Fruit fly (Drosophila melanogaster) whole organism, embryonic: ENCODE data around the gene CG5013.

ENCODE experiments used
- CG10209 ChIP-seq: fragments of 200-800 bp; sonication (Bioruptor generic); optimal IDR thresholded peaks from 3 replicates; lab custom pipeline; 2017; ENCODE audit warnings: missing biosample characterization, mild to moderate bottlenecking, missing genetic modification characterization, missing genetic modification reagents
- CG10267 ChIP-seq: fragments of 200-800 bp; sonication (Bioruptor generic); optimal IDR thresholded peaks from 2 replicates; lab custom pipeline; 2018; ENCODE audit warnings: missing biosample characterization, mild to moderate bottlenecking, missing genetic modification characterization, moderate library complexity
- CG10654 ChIP-seq: fragments of 200-800 bp; sonication (Bioruptor generic); optimal IDR thresholded peaks from 2 replicates; lab custom pipeline; 2016; ENCODE audit warnings: missing biosample characterization, missing genetic modification characterization
- CG12299 ChIP-seq: fragments of 200-800 bp; sonication (Bioruptor generic); optimal IDR thresholded peaks from 2 replicates; lab custom pipeline; 2018; ENCODE audit warnings: missing biosample characterization, mild to moderate bottlenecking, missing genetic modification characterization
- CG13775 ChIP-seq: fragments of 200-800 bp; sonication (Bioruptor generic); optimal IDR thresholded peaks from 3 replicates; lab custom pipeline; 2017; ENCODE audit warnings: missing biosample characterization, mild to moderate bottlenecking, missing genetic modification characterization
- CG14441 ChIP-seq: fragments of 200-800 bp; sonication (Bioruptor generic); IDR thresholded peaks from 2 replicates; pipeline ENCODE4 v1.3.6; 2022; ENCODE audit warnings: missing biosample characterization, missing genetic modification characterization
- CG14667 ChIP-seq: fragments of 200-800 bp; sonication (Bioruptor generic); IDR thresholded peaks from 2 replicates; pipeline ENCODE4 v1.3.6; 2022; ENCODE audit warnings: missing biosample characterization, missing genetic modification characterization
- CG14860 ChIP-seq: fragments of 200-800 bp; sonication (Bioruptor generic); IDR thresholded peaks from 3 replicates; pipeline ENCODE4 v1.3.6; 2022; ENCODE audit warnings: missing biosample characterization, missing genetic modification characterization; ENCODE audit not compliant: partially characterized antibody
- CG15073 ChIP-seq: fragments of 200-800 bp; sonication (Bioruptor generic); optimal IDR thresholded peaks from 2 replicates; lab custom pipeline; 2016; ENCODE audit warnings: missing biosample characterization, missing genetic modification characterization
- CG15269 ChIP-seq: fragments of 200-800 bp; sonication (Bioruptor generic); optimal IDR thresholded peaks from 2 replicates; lab custom pipeline; 2018; ENCODE audit warnings: missing biosample characterization, mild to moderate bottlenecking, missing genetic modification characterization, moderate library complexity
- CG16779 ChIP-seq: fragments of 200-800 bp; sonication (Bioruptor generic); IDR thresholded peaks from 2 replicates; pipeline ENCODE4 v1.3.6; 2022; ENCODE audit warnings: missing biosample characterization, missing genetic modification characterization
- CG17328 ChIP-seq: fragments of 200-800 bp; sonication (Bioruptor generic); IDR thresholded peaks from 2 replicates; pipeline ENCODE4 v1.3.6; 2022; ENCODE audit warnings: missing biosample characterization, missing genetic modification characterization
- CG17385 ChIP-seq: fragments of 200-800 bp; sonication (Bioruptor generic); optimal IDR thresholded peaks from 3 replicates; lab custom pipeline; 2018; ENCODE audit warnings: missing biosample characterization, mild to moderate bottlenecking, missing genetic modification characterization
- CG3281 ChIP-seq: fragments of 200-800 bp; sonication (Bioruptor generic); optimal IDR thresholded peaks from 3 replicates; lab custom pipeline; 2017; ENCODE audit warnings: missing biosample characterization, mild to moderate bottlenecking, missing genetic modification characterization
- CG3726 ChIP-seq: fragments of 200-800 bp; sonication (Bioruptor generic); IDR thresholded peaks from 3 replicates; pipeline ENCODE4, ENCODE4 v1.3.6; 2022; ENCODE audit warnings: missing biosample characterization, missing genetic modification characterization
- CG42726 ChIP-seq: fragments of 200-800 bp; sonication (Bioruptor generic); IDR thresholded peaks from 2 replicates; pipeline ENCODE4 v1.3.6; 2022; ENCODE audit warnings: missing biosample characterization, missing genetic modification characterization; ENCODE audit not compliant: partially characterized antibody
- CG5180 ChIP-seq: fragments of 200-800 bp; sonication (Bioruptor generic); optimal IDR thresholded peaks from 3 replicates; lab custom pipeline; 2017; ENCODE audit warnings: missing biosample characterization, missing genetic modification characterization, mild to moderate bottlenecking, moderate library complexity, missing genetic modification reagents
- CG5245 ChIP-seq: fragments of 200-800 bp; sonication (Bioruptor generic); optimal IDR thresholded peaks from 3 replicates; lab custom pipeline; 2016; ENCODE audit warnings: missing biosample characterization, missing genetic modification characterization
- CG5953 ChIP-seq: fragments of 200-800 bp; sonication (Bioruptor generic); IDR thresholded peaks from 2 replicates; pipeline ENCODE4 v1.3.6; 2022; ENCODE audit warnings: missing biosample characterization, missing genetic modification characterization
- CG6254 ChIP-seq: fragments of 200-800 bp; sonication (Bioruptor generic); optimal IDR thresholded peaks from 3 replicates; lab custom pipeline; 2017; ENCODE audit warnings: mild to moderate bottlenecking, missing biosample characterization, missing genetic modification reagents, missing genetic modification characterization
- CG6854 ChIP-seq: fragments of 200-800 bp; sonication (Bioruptor generic); optimal IDR thresholded peaks from 3 replicates; lab custom pipeline; 2017; ENCODE audit warnings: missing biosample characterization, mild to moderate bottlenecking, missing genetic modification characterization
- CG7786 ChIP-seq: fragments of 200-800 bp; sonication (Bioruptor generic); optimal IDR thresholded peaks from 2 replicates; lab custom pipeline; 2016; ENCODE audit warnings: missing biosample characterization, missing genetic modification characterization
- CG8924 ChIP-seq: fragments of 200-800 bp; optimal IDR thresholded peaks from 3 replicates; lab custom pipeline; 2019; ENCODE audit warnings: missing biosample characterization, mild to moderate bottlenecking, missing genetic modification characterization, moderate library complexity
- CG9817 ChIP-seq: fragments of 200-800 bp; sonication (Bioruptor generic); optimal IDR thresholded peaks from 2 replicates; lab custom pipeline; 2018; ENCODE audit warnings: missing biosample characterization, mild to moderate bottlenecking, missing genetic modification characterization, moderate library complexity
- CHES-1-like ChIP-seq: fragments of 200-800 bp; sonication (Bioruptor generic); optimal IDR thresholded peaks from 2 replicates; lab custom pipeline; 2016; ENCODE audit warnings: missing biosample characterization, missing genetic modification characterization
- Ets97D ChIP-seq: fragments of 200-800 bp; sonication (Bioruptor generic); optimal IDR thresholded peaks from 3 replicates; lab custom pipeline; 2016; ENCODE audit warnings: missing biosample characterization, missing genetic modification characterization
- HmgZ ChIP-seq: fragments of 200-800 bp; sonication (Bioruptor generic); optimal IDR thresholded peaks from 2 replicates; lab custom pipeline; 2018; ENCODE audit warnings: missing biosample characterization, mild to moderate bottlenecking, missing genetic modification characterization
- Hsf ChIP-seq: fragments of 200-800 bp; sonication (Bioruptor generic); optimal IDR thresholded peaks from 3 replicates; lab custom pipeline; 2016; ENCODE audit warnings: missing biosample characterization, missing genetic modification characterization
- Opbp ChIP-seq: fragments of 200-800 bp; sonication (Bioruptor generic); IDR thresholded peaks from 3 replicates; pipeline ENCODE4 v1.3.6; 2022; ENCODE audit warnings: missing biosample characterization, missing genetic modification characterization; ENCODE audit not compliant: partially characterized antibody
- Sry-β ChIP-seq: fragments of 200-800 bp; sonication (Bioruptor generic); optimal IDR thresholded peaks from 2 replicates; lab custom pipeline; 2018; ENCODE audit warnings: missing biosample characterization, mild to moderate bottlenecking, missing genetic modification characterization, moderate library complexity
- Taf1 ChIP-seq: fragments of 200-800 bp; sonication (Bioruptor generic); IDR thresholded peaks from 2 replicates; pipeline ENCODE4 v1.3.6; 2022; ENCODE audit warnings: missing biosample characterization, missing genetic modification characterization
- amos ChIP-seq: fragments of 200-800 bp; sonication (Bioruptor generic); IDR thresholded peaks from 2 replicates; pipeline ENCODE4 v1.3.6; 2022; ENCODE audit warnings: missing biosample characterization, missing genetic modification characterization; ENCODE audit not compliant: partially characterized antibody
- az2 ChIP-seq: fragments of 200-800 bp; sonication (Bioruptor generic); optimal IDR thresholded peaks from 3 replicates; lab custom pipeline; 2016; ENCODE audit warnings: missing biosample characterization, missing genetic modification characterization
- bowl ChIP-seq: fragments of 200-800 bp; sonication (Bioruptor generic); IDR thresholded peaks from 2 replicates; pipeline ENCODE4 v1.3.6; 2022; ENCODE audit warnings: missing biosample characterization, missing genetic modification characterization
- cg ChIP-seq: fragments of 200-800 bp; sonication (Bioruptor generic); optimal IDR thresholded peaks from 3 replicates; lab custom pipeline; 2019; ENCODE audit warnings: missing biosample characterization, mild to moderate bottlenecking, missing genetic modification characterization, moderate library complexity
- gro ChIP-seq: fragments of 200-800 bp; sonication (Bioruptor generic); optimal IDR thresholded peaks from 2 replicates; lab custom pipeline; 2016; ENCODE audit warnings: missing biosample characterization, missing genetic modification characterization
- insv ChIP-seq, 2 experiments: fragments of 200-800 bp; sonication (Bioruptor generic); optimal IDR thresholded peaks; 3 replicates each; lab custom pipeline; 2016 to 2018; ENCODE audit warnings: missing biosample characterization in 2 of 2, missing genetic modification characterization in 2 of 2
- odd ChIP-seq: fragments of 200-800 bp; sonication (Bioruptor generic); optimal IDR thresholded peaks from 2 replicates; lab custom pipeline; 2017; ENCODE audit warnings: missing biosample characterization, mild to moderate bottlenecking, missing genetic modification characterization
- pzg ChIP-seq: fragments of 200-800 bp; sonication (Bioruptor generic); optimal IDR thresholded peaks from 3 replicates; lab custom pipeline; 2018; ENCODE audit warnings: missing biosample characterization, mild to moderate bottlenecking, missing genetic modification characterization, moderate library complexity
- run ChIP-seq: fragments of 200-800 bp; sonication (Bioruptor generic); optimal IDR thresholded peaks from 3 replicates; lab custom pipeline; 2018; ENCODE audit warnings: missing biosample characterization, mild to moderate bottlenecking, missing genetic modification characterization
- slp2 ChIP-seq: fragments of 200-800 bp; sonication (Bioruptor generic); optimal IDR thresholded peaks from 2 replicates; lab custom pipeline; 2016; ENCODE audit warnings: missing biosample characterization, missing genetic modification characterization
- so ChIP-seq: fragments of 200-800 bp; sonication (Bioruptor generic); IDR thresholded peaks from 3 replicates; pipeline ENCODE4 v1.3.6; 2022; ENCODE audit warnings: missing biosample characterization, missing genetic modification characterization
- sob ChIP-seq: fragments of 200-800 bp; sonication (Bioruptor generic); IDR thresholded peaks from 2 replicates; pipeline ENCODE4 v1.3.6; 2022; ENCODE audit warnings: missing biosample characterization, missing genetic modification characterization
- ssp ChIP-seq: fragments of 200-800 bp; sonication (Bioruptor generic); IDR thresholded peaks from 2 replicates; pipeline ENCODE4 v1.3.6; 2022; ENCODE audit warnings: missing biosample characterization, missing genetic modification characterization
- tin ChIP-seq: fragments of 200-800 bp; sonication (Bioruptor generic); optimal IDR thresholded peaks from 3 replicates; lab custom pipeline; 2016; ENCODE audit warnings: missing biosample characterization, missing genetic modification characterization
- trem ChIP-seq: fragments of 200-800 bp; optimal IDR thresholded peaks from 3 replicates; lab custom pipeline; 2019; ENCODE audit warnings: missing biosample characterization, mild to moderate bottlenecking, missing genetic modification characterization, moderate library complexity
- usp ChIP-seq: fragments of >200 bp; optimal IDR thresholded peaks from 2 replicates; lab custom pipeline; 2017; ENCODE audit warnings: missing biosample characterization, missing genetic modification characterization
- wek ChIP-seq: fragments of 200-800 bp; sonication (Bioruptor generic); optimal IDR thresholded peaks from 3 replicates; lab custom pipeline; 2018; ENCODE audit warnings: missing biosample characterization, mild to moderate bottlenecking, missing genetic modification characterization, moderate library complexity
- zfh2 ChIP-seq: fragments of 200-800 bp; sonication (Bioruptor generic); optimal IDR thresholded peaks from 2 replicates; lab custom pipeline; 2016; ENCODE audit warnings: missing biosample characterization, missing genetic modification characterization

Gene CG5013

dm6 chr3R:16097661-16098329, 48.3 kb downstream of the CG5013 start (continued):
- TF ChIP-seq gro (GFP tag; lab: Kevin White, UChicago) (no peak), CG9817 (peak; percentile 48), CG14860 (GFP tag; lab: Robert Waterston, UW) (no peak), Hsf (GFP tag; lab: Kevin White, UChicago) (peak; percentile 75), so (no peak; the same call in 2 of the 3 replicates), CG17328 (peak; percentile 70), CG16779 (GFP tag; lab: Robert Waterston, UW) (no peak), pzg (GFP tag; lab: Kevin White, UChicago) (no peak), Ets97D (GFP tag; lab: Kevin White, UChicago) (peak; percentile 44), CG10209 (peak; percentile 66), usp (GFP tag; lab: Kevin White, UChicago) (no peak), CG42726 (no peak; the same call in 1 of the 2 replicates), CG14441 (peak; percentile 61), run (tag; lab: Kevin White, UChicago) (peak; percentile 49), CG14667 (GFP tag; lab: Robert Waterston, UW) (peak; percentile 67; the same call in 1 of the 2 replicates), HmgZ (tag; lab: Kevin White, UChicago) (peak; percentile 52), Sry-β (GFP tag; lab: Kevin White, UChicago) (peak; percentile 16), CG7786 (GFP tag; lab: Kevin White, UChicago) (peak; percentile 64), zfh2 (GFP tag; lab: Kevin White, UChicago) (peak; percentile 31), CG12299 (peak; percentile 19), wek (GFP tag; lab: Kevin White, UChicago) (no peak), tin (peak; percentile 80), CG10654 (GFP tag; lab: Kevin White, UChicago) (peak; percentile 50), ssp (GFP tag; lab: Robert Waterston, UW) (peak; percentile 66), CG8924 (tag; lab: Kevin White, UChicago) (peak; percentile 78), CG6254 (peak; percentile 72), slp2 (GFP tag; lab: Kevin White, UChicago) (peak; percentile 47), bowl (GFP tag; lab: Robert Waterston, UW) (no peak), CG15269 (tag; lab: Kevin White, UChicago) (peak; percentile 59), CG5245 (GFP tag; lab: Kevin White, UChicago) (peak; percentile 81), trem (tag; lab: Kevin White, UChicago) (peak; percentile 74), CHES-1-like (peak; percentile 69), CG15073 (GFP tag; lab: Kevin White, UChicago) (no peak), cg (peak; percentile 82), Taf1 (no peak), CG3726 (GFP tag; lab: Robert Waterston, UW) (peak; percentile 83; the same call in 2 of the 3 replicates), odd (GFP tag; lab: Kevin White, UChicago) (peak; percentile 8), Opbp (GFP tag; lab: Robert Waterston, UW) (peak; percentile 62; the same call in 2 of the 3 replicates), CG13775 (GFP tag; lab: Kevin White, UChicago) (peak; percentile 56), CG5180 (peak; percentile 33), CG17385 (GFP tag; lab: Kevin White, UChicago) (peak; percentile 61), CG5953 (GFP tag; lab: Robert Waterston, UW) (no peak), CG10267 (peak; percentile 76), CG6854 (GFP tag; lab: Kevin White, UChicago) (peak; percentile 32), sob (GFP tag; lab: Robert Waterston, UW) (peak; percentile 73; the same call in 1 of the 2 replicates), CG3281 (peak; percentile 32), amos (GFP tag; lab: Robert Waterston, UW) (peak; percentile 60), az2 (GFP tag; lab: Kevin White, UChicago) (peak; percentile 81), insv (GFP tag; optimal IDR thresholded peaks at IDR 0.05; lab: Kevin White, UChicago) (no peak)
